Worm (Caenorhabditis elegans) whole organism, early embryonic: ENCODE data around the gene egas-4.
"Not testable (repeated sequence)": the region's sequence is repeated elsewhere in the genome, so short reads cannot be mapped to it uniquely, and the experiment has no call there.

Experiments used
- B0310.2 ChIP-seq: sonication (generic microtip); optimal IDR thresholded peaks from 2 replicates; lab custom pipeline; 2016; ENCODE audit warnings: mild to moderate bottlenecking, missing genetic modification characterization, missing compliant biosample characterization
- ama-1 ChIP-seq: fragments of 150-350 bp; optimal IDR thresholded peaks from 2 replicates; lab custom pipeline; 2014
- ceh-36 ChIP-seq: sonication (generic microtip); optimal IDR thresholded peaks from 2 replicates; lab custom pipeline; 2016; ENCODE audit warnings: missing genetic modification characterization, inconsistent platforms, missing compliant biosample characterization
- ets-7 ChIP-seq: sonication (generic microtip); optimal IDR thresholded peaks from 2 replicates; lab custom pipeline; 2016; ENCODE audit warnings: missing genotype, missing genetic modification characterization, missing compliant biosample characterization
- flt-1 ChIP-seq: fragments of 200-800 bp; sonication (Bioruptor generic); IDR thresholded peaks from 2 replicates; pipeline ENCODE4 v1.3.6; 2022; ENCODE audit warnings: missing genetic modification characterization, missing compliant biosample characterization
- hmbx-1 ChIP-seq: sonication (generic microtip); optimal IDR thresholded peaks from 2 replicates; lab custom pipeline; 2016; ENCODE audit warnings: mild to moderate bottlenecking, missing genetic modification characterization, missing compliant biosample characterization
- scrt-1 ChIP-seq: fragments of 200-800 bp; sonication (Bioruptor generic); IDR thresholded peaks from 2 replicates; pipeline ENCODE4 v1.3.6; 2022; ENCODE audit warnings: missing genetic modification characterization, missing compliant biosample characterization

- TF ChIP-seq ama-1 (lab: Kevin White, UChicago) (peak; percentile 69), flt-1 (peak; percentile 39; the same call in 1 of the 2 replicates)
- TF ChIP-seq ets-7 (tag; lab: Kevin White, UChicago); scrt-1; ceh-36; B0310.2 (tag; lab: Kevin White, UChicago); hmbx-1: not testable (repeated sequence)
Measured at ce11 chrIV:7485565-7486200, 12.0 kb downstream of the egas-4 start.
